Worm (Caenorhabditis elegans) whole organism, L4 larva: ENCODE results near the gene tag-77.
A peak's percentile ranks its signal among the peaks of the same experiment; 100 is the strongest.

Experiments
- F10B5.3 ChIP-seq: sonication (generic microtip); optimal IDR thresholded peaks from 2 replicates; lab custom pipeline; 2016; ENCODE audit warnings: mild to moderate bottlenecking, missing genetic modification characterization, missing compliant biosample characterization
- F37D6.2 ChIP-seq: sonication (generic microtip); optimal IDR thresholded peaks from 2 replicates; lab custom pipeline; 2016; ENCODE audit warnings: mild to moderate bottlenecking, missing genetic modification characterization, missing compliant biosample characterization
- T20F7.1 ChIP-seq: fragments of 200-800 bp; sonication (Bioruptor generic); optimal IDR thresholded peaks from 2 replicates; lab custom pipeline; 2018; ENCODE audit warnings: mild to moderate bottlenecking, missing genetic modification characterization, missing compliant biosample characterization
- T26A8.4 ChIP-seq: fragments of 200-800 bp; sonication (Bioruptor generic); IDR thresholded peaks from 2 replicates; pipeline ENCODE4 v1.3.6; 2022; ENCODE audit warnings: missing genetic modification characterization, missing compliant biosample characterization
- aha-1 ChIP-seq: fragments of 150-350 bp; peaks from one replicate; lab custom pipeline; 2014; ENCODE audit warnings: missing biosample characterization, missing genetic modification characterization
- aly-2 ChIP-seq: sonication (generic microtip); optimal IDR thresholded peaks from 2 replicates; lab custom pipeline; 2018; ENCODE audit warnings: missing biosample characterization, missing genetic modification characterization
- ceh-44 ChIP-seq: fragments of 200-800 bp; sonication (Bioruptor generic); IDR thresholded peaks from 2 replicates; pipeline ENCODE4 v1.3.6; 2022; ENCODE audit warnings: missing genetic modification reagents, missing genetic modification characterization, missing compliant biosample characterization
- ceh-62 ChIP-seq: sonication (generic microtip); optimal IDR thresholded peaks from 2 replicates; lab custom pipeline; 2017; ENCODE audit warnings: missing biosample characterization, missing genetic modification characterization
- ces-1 ChIP-seq: fragments of 150-350 bp; sonication (generic microtip); optimal IDR thresholded peaks from 4 replicates; lab custom pipeline; 2014; ENCODE audit warnings: missing biosample characterization, missing genetic modification reagents, missing genetic modification characterization
- daf-16 ChIP-seq, 3 experiments: sonication (generic microtip); optimal IDR thresholded peaks; 2 replicates each; lab custom pipeline; 2016 to 2017; ENCODE audit warnings: missing genetic modification characterization in 3 of 3, missing genetic modification reagents in 3 of 3, mild to moderate bottlenecking in 2 of 3, missing compliant biosample characterization in 2 of 3, missing biosample characterization in 1 of 3, moderate library complexity in 1 of 3
- daf-19 ChIP-seq: fragments of 200-800 bp; sonication (Bioruptor generic); conservative IDR thresholded peaks from 2 replicates; pipeline ENCODE4 v1.3.6; 2022; ENCODE audit warnings: missing genetic modification characterization, missing compliant biosample characterization
- daf-8 ChIP-seq: fragments of 200-800 bp; sonication (Bioruptor generic); IDR thresholded peaks from 2 replicates; pipeline ENCODE4 v1.3.6; 2022; ENCODE audit warnings: missing genetic modification characterization, missing compliant biosample characterization
- dmd-6 ChIP-seq: fragments of 200-800 bp; sonication (Bioruptor generic); IDR thresholded peaks from 2 replicates; pipeline ENCODE4 v1.3.6; 2022; ENCODE audit warnings: missing genetic modification reagents, missing genetic modification characterization, missing compliant biosample characterization
- dpl-1 ChIP-seq: fragments of 150-350 bp; optimal IDR thresholded peaks from 2 replicates; lab custom pipeline; 2014; ENCODE audit warnings: missing biosample characterization, missing genetic modification reagents, missing genetic modification characterization
- duxl-1 ChIP-seq: sonication (generic microtip); optimal IDR thresholded peaks from 2 replicates; lab custom pipeline; 2016; ENCODE audit warnings: mild to moderate bottlenecking, missing genetic modification characterization, moderate library complexity, missing compliant biosample characterization; ENCODE audit not compliant: poor library complexity
- egl-27 ChIP-seq: sonication (generic microtip); optimal IDR thresholded peaks from 3 replicates; lab custom pipeline; 2017; ENCODE audit warnings: missing biosample characterization, missing genetic modification reagents, missing genetic modification characterization
- gei-8 ChIP-seq: fragments of 200-800 bp; sonication (Bioruptor generic); optimal IDR thresholded peaks from 2 replicates; lab custom pipeline; 2018; ENCODE audit warnings: mild to moderate bottlenecking, missing genetic modification characterization, missing compliant biosample characterization
- hif-1 ChIP-seq, 2 experiments: sonication (generic microtip); optimal IDR thresholded peaks; 2 replicates each; lab custom pipeline; 2016 to 2017; ENCODE audit warnings: missing compliant biosample characterization in 2 of 2, missing genetic modification characterization in 2 of 2, missing genetic modification reagents in 2 of 2, missing genotype in 2 of 2, mild to moderate bottlenecking in 1 of 2
- hlh-11 ChIP-seq: fragments of 200-800 bp; sonication (Bioruptor generic); optimal IDR thresholded peaks from 2 replicates; lab custom pipeline; 2018; ENCODE audit warnings: mild to moderate bottlenecking, missing genetic modification characterization, missing compliant biosample characterization
- lin-1 ChIP-seq: fragments of 200-800 bp; sonication (Bioruptor generic); IDR thresholded peaks from 2 replicates; pipeline ENCODE4 v1.3.6; 2022; ENCODE audit warnings: missing genetic modification reagents, missing genetic modification characterization, missing compliant biosample characterization
- lin-15B ChIP-seq: fragments of 150-350 bp; sonication (generic microtip); optimal IDR thresholded peaks from 3 replicates; lab custom pipeline; 2014; ENCODE audit warnings: missing biosample characterization, missing genetic modification characterization
- mdt-29 ChIP-seq: fragments of 200-800 bp; sonication (Bioruptor generic); IDR thresholded peaks from 2 replicates; pipeline ENCODE4 v1.3.6; 2022; ENCODE audit warnings: missing genetic modification reagents, missing genetic modification characterization, missing compliant biosample characterization
- mes-2 ChIP-seq: sonication (generic microtip); optimal IDR thresholded peaks from 2 replicates; lab custom pipeline; 2016; ENCODE audit warnings: missing genotype, mild to moderate bottlenecking, missing genetic modification characterization, missing compliant biosample characterization; ENCODE audit not compliant: poor library complexity, severe bottlenecking
- mxl-2 ChIP-seq: fragments of 200-800 bp; sonication (Bioruptor generic); conservative IDR thresholded peaks from 2 replicates; pipeline ENCODE4 v1.3.6; 2022; ENCODE audit warnings: missing genetic modification reagents, missing genetic modification characterization, missing compliant biosample characterization
- mxl-3 ChIP-seq: fragments of 200-800 bp; sonication (Bioruptor generic); optimal IDR thresholded peaks from 2 replicates; lab custom pipeline; 2018; ENCODE audit warnings: mild to moderate bottlenecking, missing genetic modification characterization, missing compliant biosample characterization
- nhr-102 ChIP-seq: sonication (generic microtip); optimal IDR thresholded peaks from 2 replicates; lab custom pipeline; 2016; ENCODE audit warnings: mild to moderate bottlenecking, missing genetic modification characterization, moderate library complexity, missing compliant biosample characterization
- nhr-111 ChIP-seq: fragments of 200-800 bp; sonication (Bioruptor generic); optimal IDR thresholded peaks from 2 replicates; lab custom pipeline; 2018; ENCODE audit warnings: mild to moderate bottlenecking, missing genetic modification characterization, missing compliant biosample characterization
- nhr-237 ChIP-seq: sonication (generic microtip); optimal IDR thresholded peaks from 2 replicates; lab custom pipeline; 2017; ENCODE audit warnings: missing biosample characterization, missing genetic modification characterization
- nhr-28 ChIP-seq: fragments of 150-350 bp; optimal IDR thresholded peaks from 2 replicates; lab custom pipeline; 2014; ENCODE audit warnings: missing biosample characterization, missing genetic modification characterization
- nhr-42 ChIP-seq: fragments of 200-800 bp; sonication (Bioruptor generic); IDR thresholded peaks from 2 replicates; pipeline ENCODE4 v1.3.6; 2022; ENCODE audit warnings: missing genetic modification characterization, missing compliant biosample characterization
- php-3 ChIP-seq: fragments of 200-800 bp; sonication (Bioruptor generic); IDR thresholded peaks from 2 replicates; pipeline ENCODE4 v1.3.6; 2022; ENCODE audit warnings: missing genetic modification reagents, missing genetic modification characterization, missing compliant biosample characterization
- pqm-1 ChIP-seq: sonication (generic microtip); optimal IDR thresholded peaks from 2 replicates; lab custom pipeline; 2017; ENCODE audit warnings: missing biosample characterization, missing genetic modification characterization
- rbr-2 ChIP-seq: sonication (generic microtip); optimal IDR thresholded peaks from 2 replicates; lab custom pipeline; 2016; ENCODE audit warnings: missing genotype, missing genetic modification characterization, missing compliant biosample characterization
- snpc-4 ChIP-seq: fragments of 150-350 bp; optimal IDR thresholded peaks from 2 replicates; lab custom pipeline; 2014; ENCODE audit warnings: missing biosample characterization, missing genetic modification characterization
- spr-1 ChIP-seq: sonication (generic microtip); optimal IDR thresholded peaks from 2 replicates; lab custom pipeline; 2016; ENCODE audit warnings: mild to moderate bottlenecking, missing genetic modification characterization, missing compliant biosample characterization
- spr-3 ChIP-seq: fragments of 200-800 bp; sonication (Bioruptor generic); optimal IDR thresholded peaks from 2 replicates; lab custom pipeline; 2018; ENCODE audit warnings: mild to moderate bottlenecking, missing genetic modification characterization, missing compliant biosample characterization
- unc-130 ChIP-seq: sonication (generic microtip); optimal IDR thresholded peaks from 2 replicates; lab custom pipeline; 2016; ENCODE audit warnings: missing genetic modification reagents, missing genetic modification characterization, missing compliant biosample characterization
- vab-7 ChIP-seq: fragments of 200-800 bp; sonication (Bioruptor generic); IDR thresholded peaks from 2 replicates; pipeline ENCODE4 v1.3.6; 2022; ENCODE audit warnings: missing genetic modification reagents, missing genetic modification characterization, missing compliant biosample characterization
- zag-1 ChIP-seq: fragments of 150-350 bp; optimal IDR thresholded peaks from 2 replicates; lab custom pipeline; 2014; ENCODE audit warnings: missing biosample characterization, missing genetic modification characterization
- zfp-2 ChIP-seq: sonication (generic microtip); optimal IDR thresholded peaks from 2 replicates; lab custom pipeline; 2016; ENCODE audit warnings: mild to moderate bottlenecking, missing genetic modification characterization, missing compliant biosample characterization
- zip-11 ChIP-seq: fragments of 200-800 bp; sonication (Bioruptor generic); IDR thresholded peaks from 2 replicates; pipeline ENCODE4 v1.3.6; 2022; ENCODE audit warnings: missing genetic modification characterization, missing compliant biosample characterization
- ztf-11 ChIP-seq: fragments of 150-350 bp; optimal IDR thresholded peaks from 2 replicates; lab custom pipeline; 2014; ENCODE audit warnings: missing biosample characterization, missing genetic modification characterization

tag-77 gene

ce11 chrIV:8496263-8496662 lies 14.1 kb downstream of the tag-77 start, which contains the start of gene C28C12.12 (continued):
- TF ChIP-seq hlh-11 (tag; lab: Kevin White, UChicago) (no peak), mxl-2 (GFP tag; lab: Robert Waterston, UW) (no peak), ceh-44 (GFP tag; lab: Robert Waterston, UW) (no peak)

DNA sequence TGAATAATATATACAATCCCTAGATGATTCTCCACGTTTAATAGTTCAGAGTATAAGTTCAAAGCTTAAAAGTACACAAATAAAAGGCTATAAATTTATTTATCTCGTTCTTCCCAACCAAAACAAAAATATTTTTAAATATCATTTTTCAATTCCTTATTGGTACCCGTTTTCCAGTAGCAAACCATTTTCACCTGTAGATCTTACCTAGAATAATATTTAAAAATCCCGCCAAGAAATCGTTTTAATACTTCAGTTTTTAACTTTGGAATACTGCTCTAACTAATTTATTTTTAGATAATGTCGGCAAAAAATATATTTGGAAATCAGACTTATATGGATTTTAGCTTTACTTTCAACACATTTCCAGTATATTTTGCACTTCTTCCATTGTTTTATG lies 18.1 kb downstream of the tag-77 start, which contains the start of gene sru-7:
Gene sru-7 (plus strand): TSS at position 301 of the 400 bp plus-strand sequence.
- TF ChIP-seq nhr-102 (tag; lab: Kevin White, UChicago) (no peak), ces-1 (no peak), daf-19 (GFP tag; lab: Robert Waterston, UW) (no peak), zip-11 (GFP tag; lab: Robert Waterston, UW) (no peak), aly-2 (tag; lab: Kevin White, UChicago) (no peak), hif-1 (tag; optimal IDR thresholded peaks at IDR 0.05; lab: Kevin White, UChicago) (no peak)

- no peak for TF ChIP-seq nhr-237 (tag; lab: Kevin White, UChicago)
- no peak for TF ChIP-seq duxl-1 (tag; lab: Kevin White, UChicago)
- no peak for TF ChIP-seq lin-15B
- TF ChIP-seq rbr-2 (tag; lab: Kevin White, UChicago): no peak
- TF ChIP-seq mxl-3: no peak
- no peak for TF ChIP-seq gei-8
- TF ChIP-seq dpl-1: no peak
- TF ChIP-seq unc-130 (GFP tag; lab: Kevin White, UChicago): no peak
- no peak for TF ChIP-seq F10B5.3 (tag; lab: Kevin White, UChicago)
- TF ChIP-seq T26A8.4 (GFP tag; lab: Robert Waterston, UW): no peak
- TF ChIP-seq vab-7: no peak
- TF ChIP-seq zag-1 (tag; lab: Kevin White, UChicago): no peak
- TF ChIP-seq T20F7.1 (GFP tag; lab: Kevin White, UChicago): no peak
- TF ChIP-seq ces-1: no peak
Observed at ce11 chrIV:8489915-8490314, 20.4 kb downstream of the tag-77 start, which contains the start of gene srlf-2. srlf-2 (plus strand) TSS chrIV:8490215.

DNA sequence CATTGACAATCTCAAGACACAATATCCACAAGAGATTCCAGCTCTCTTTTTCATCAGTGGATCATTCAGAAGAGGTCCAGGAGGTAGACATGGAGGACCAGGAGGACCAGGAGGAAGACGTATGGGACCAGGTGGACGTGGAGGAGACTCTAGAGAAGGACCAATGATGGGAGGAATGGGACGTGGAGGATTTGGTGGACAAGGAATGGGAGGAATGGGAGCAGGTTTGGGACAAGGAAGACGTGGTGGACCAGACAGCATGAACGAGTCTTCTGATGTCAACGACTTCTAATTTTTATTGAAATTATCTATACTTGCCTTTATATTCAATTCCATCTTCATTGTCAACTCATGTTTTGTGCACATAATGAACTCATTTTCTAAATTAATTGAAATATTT lies 22.3 kb downstream of the tag-77 start:
- TF ChIP-seq aha-1 (tag; lab: Kevin White, UChicago): peak; percentile 92
- TF ChIP-seq snpc-4 (tag; lab: Kevin White, UChicago): no peak

DNA sequence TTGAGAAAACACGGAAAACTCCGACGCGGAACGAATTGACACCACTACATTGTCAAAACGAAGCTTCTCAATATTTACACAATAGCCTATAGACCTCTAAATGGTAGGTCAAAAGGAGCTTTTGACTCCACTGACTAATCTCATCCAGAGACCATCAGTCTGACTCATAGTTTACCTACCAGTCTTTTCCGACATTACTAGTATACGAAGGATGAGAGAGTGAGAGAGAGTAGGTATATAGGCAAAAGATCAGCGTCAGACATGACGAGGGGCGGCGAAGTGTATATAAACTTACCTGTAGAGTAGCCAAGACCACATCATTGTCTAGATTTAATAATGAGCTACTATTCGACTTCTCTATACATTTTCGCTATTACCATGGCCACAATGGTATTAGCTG lies 23.2 kb downstream of the tag-77 start, which contains the start of gene srlf-3:
Gene srlf-3 (plus strand): TSS at position 301 of the 400 bp plus-strand sequence.
- TF ChIP-seq vab-7: no peak
- TF ChIP-seq aha-1 (tag; lab: Kevin White, UChicago): peak; percentile 54
- TF ChIP-seq unc-130 (GFP tag; lab: Kevin White, UChicago): no peak
- TF ChIP-seq, all 104 proteins: peak for 1

- no peak for TF ChIP-seq unc-130 (GFP tag; lab: Kevin White, UChicago)
- TF ChIP-seq daf-16 (GFP tag; optimal IDR thresholded peaks at IDR 0.05; lab: Kevin White, UChicago): no peak
- TF ChIP-seq daf-16 (tag; optimal IDR thresholded peaks at IDR 0.05; lab: Kevin White, UChicago): peak; percentile 82
- no peak for TF ChIP-seq spr-1
- TF ChIP-seq egl-27: no peak
- peak; percentile 64; the same call in 1 of the 2 replicates for TF ChIP-seq lin-1 (GFP tag; lab: Robert Waterston, UW)
- TF ChIP-seq ztf-11 (tag; lab: Kevin White, UChicago): no peak
- no peak for TF ChIP-seq nhr-42 (GFP tag; lab: Robert Waterston, UW)
- peak; percentile 93 for TF ChIP-seq pqm-1
- no peak for TF ChIP-seq snpc-4 (tag; lab: Kevin White, UChicago)
- TF ChIP-seq daf-8 (GFP tag; lab: Robert Waterston, UW): no peak
- no peak for TF ChIP-seq mdt-29
- TF ChIP-seq mes-2: no peak
- TF ChIP-seq F37D6.2 (tag; lab: Kevin White, UChicago): no peak
- no peak for TF ChIP-seq nhr-111 (GFP tag; lab: Kevin White, UChicago)
- peak; percentile 94 for TF ChIP-seq dmd-6
- no peak for TF ChIP-seq zfp-2 (tag; lab: Kevin White, UChicago)
- TF ChIP-seq spr-3: no peak
- TF ChIP-seq php-3 (GFP tag; lab: Robert Waterston, UW): peak; percentile 96
- no peak for TF ChIP-seq duxl-1 (tag; lab: Kevin White, UChicago)
- TF ChIP-seq nhr-28 (tag; lab: Kevin White, UChicago): peak; percentile 98
- no peak for TF ChIP-seq ceh-62
- no peak for TF ChIP-seq lin-15B
Observed at ce11 chrIV:8481308-8481707, 29.0 kb downstream of the tag-77 start, which contains the start of gene spp-8. spp-8 (plus strand) TSS chrIV:8481664.
